Worm (Caenorhabditis elegans): Measurements from ENCODE around the gene got-1.2.

DNA sequence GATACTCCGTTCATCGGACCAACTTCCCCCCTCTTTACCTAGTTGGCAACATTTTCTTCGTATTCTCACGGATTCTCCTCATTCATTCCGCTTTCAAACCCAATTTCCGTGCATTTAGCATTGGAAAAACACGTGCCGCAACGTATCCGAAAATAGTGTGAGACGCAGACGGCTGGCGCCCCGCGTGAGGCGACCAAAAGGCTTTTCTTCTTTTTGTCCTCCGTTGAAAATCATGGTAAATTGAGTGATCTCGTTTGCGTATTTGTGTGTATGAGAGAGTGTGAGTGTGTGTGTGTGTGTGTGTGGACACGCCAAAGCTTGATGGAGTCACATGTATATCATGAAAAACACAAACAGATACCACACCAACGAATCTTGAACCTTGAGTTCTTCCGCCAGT is 3.9 kb upstream of the got-1.2 start:
- TF ChIP-seq snpc-4 (tag; optimal IDR thresholded peaks at IDR 0.05): peak; percentile 66
- TF ChIP-seq nhr-77 (tag; optimal IDR thresholded peaks at IDR 0.05): peak; percentile 75
- peak; percentile 74 for TF ChIP-seq fos-1 (tag; optimal IDR thresholded peaks at IDR 0.05)
- peak; percentile 66 for TF ChIP-seq nhr-237 (tag; optimal IDR thresholded peaks at IDR 0.05)
- peak; percentile 90 for TF ChIP-seq unc-130 (tag; optimal IDR thresholded peaks at IDR 0.05)
- TF ChIP-seq elt-3 (tag; optimal IDR thresholded peaks at IDR 0.05): peak in 2 of 6 experiments; percentile 77 to 89
- peak; percentile 89 for TF ChIP-seq lin-13 (GFP tag; optimal IDR thresholded peaks at IDR 0.05)
- peak in 1 of 2 experiments; percentile 54 for TF ChIP-seq ztf-11 (tag; optimal IDR thresholded peaks at IDR 0.05)
- TF ChIP-seq nhr-19 (GFP tag; conservative IDR thresholded peaks at IDR 0.05): peak; percentile 91

Data from whole organism, L1 larva.